Fruit fly (Drosophila melanogaster) whole organism, prepupa: Measurements from ENCODE around the gene CG31675.

Experiments used
- CG10669 ChIP-seq: fragments of 200-800 bp; sonication (Bioruptor generic); optimal IDR thresholded peaks from 3 replicates; lab custom pipeline; 2018; ENCODE audit warnings: missing biosample characterization, mild to moderate bottlenecking, missing genetic modification characterization, moderate library complexity
- CG6854 ChIP-seq: fragments of 200-800 bp; sonication (Bioruptor generic); optimal IDR thresholded peaks from 2 replicates; lab custom pipeline; 2017; ENCODE audit warnings: missing biosample characterization, mild to moderate bottlenecking, missing genetic modification characterization
- Hr4 ChIP-seq: fragments of 200-800 bp; sonication (Bioruptor generic); optimal IDR thresholded peaks from 3 replicates; lab custom pipeline; 2016; ENCODE audit warnings: missing biosample characterization, missing genetic modification characterization
- Met ChIP-seq: fragments of 200-800 bp; sonication (Bioruptor generic); optimal IDR thresholded peaks from 3 replicates; lab custom pipeline; 2016; ENCODE audit warnings: missing biosample characterization, missing genetic modification characterization
- Sox15 ChIP-seq: fragments of 200-800 bp; sonication (Bioruptor generic); optimal IDR thresholded peaks from 3 replicates; lab custom pipeline; 2016; ENCODE audit warnings: missing biosample characterization, missing genetic modification characterization
- cyc ChIP-seq: fragments of 200-800 bp; sonication (Bioruptor generic); optimal IDR thresholded peaks from 3 replicates; lab custom pipeline; 2016; ENCODE audit warnings: missing biosample characterization, missing genetic modification characterization
- ss ChIP-seq, 2 experiments: fragments of 200-800 bp; sonication (Bioruptor generic); optimal IDR thresholded peaks; 2 replicates in 1 of 2; 3 replicates in 1 of 2; lab custom pipeline; 2017 to 2018; ENCODE audit warnings: mild to moderate bottlenecking in 2 of 2, missing biosample characterization in 2 of 2, missing genetic modification characterization in 2 of 2, moderate library complexity in 1 of 2

DNA sequence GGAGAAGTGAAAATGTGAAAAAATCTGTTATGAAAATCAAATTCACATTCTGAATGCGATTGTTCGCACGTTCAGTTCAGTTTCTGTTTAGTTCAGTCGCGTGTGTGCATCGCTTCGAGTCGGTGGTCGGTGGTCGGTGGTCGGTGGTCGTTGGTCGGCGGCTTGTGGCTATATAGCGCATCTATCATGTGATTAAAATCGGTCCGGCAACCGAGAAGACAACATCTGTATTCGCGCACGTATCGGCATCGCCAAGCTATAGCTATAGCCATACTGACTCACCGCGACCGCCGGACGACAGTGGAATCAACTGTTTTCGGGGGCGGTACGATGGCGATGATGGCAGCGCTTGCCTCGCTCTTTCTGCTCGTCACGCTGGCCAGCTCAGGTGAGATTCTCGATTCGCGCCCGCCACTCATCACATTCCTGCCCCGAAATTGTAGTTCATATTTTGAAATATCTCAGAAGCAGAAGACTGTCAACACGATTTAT, 2.3 kb downstream of the CG31675 start, which contains the start of gene CG14401:
- TF ChIP-seq CG10669 (GFP tag; lab: Kevin White, UChicago) (no peak), Met (no peak), CG6854 (no peak), Sox15 (GFP tag; lab: Kevin White, UChicago) (no peak), ss (GFP tag; optimal IDR thresholded peaks at IDR 0.05; lab: Kevin White, UChicago) (no peak), Hr4 (GFP tag; lab: Kevin White, UChicago) (no peak), cyc (GFP tag; lab: Kevin White, UChicago) (no peak)
